Fruit fly (Drosophila melanogaster): ENCODE results near the gene Mco3.

Gene Mco3

dm6 chr3R:25880198-25880970, 16.9 kb upstream of the Mco3 start:
- peak; percentile 59; the same call in 1 of the 2 replicates for TF ChIP-seq CG32121 (GFP tag; IDR thresholded peaks at IDR 0.05)
- TF ChIP-seq fd96Ca (GFP tag; IDR thresholded peaks at IDR 0.05), result no peak
- peak; percentile 42 for TF ChIP-seq CG13204 (GFP tag; optimal IDR thresholded peaks at IDR 0.05)
- TF ChIP-seq rn (GFP tag; IDR thresholded peaks at IDR 0.05), result 0 out of 2 replicates have a peak, but pooled peaks have one; percentile 18
- no peak for TF ChIP-seq CG10348 (GFP tag; IDR thresholded peaks at IDR 0.05)
- peak; percentile 1 for TF ChIP-seq Pif1B (GFP tag; optimal IDR thresholded peaks at IDR 0.05)
- TF ChIP-seq Snoo (tag; optimal IDR thresholded peaks at IDR 0.05), result peak; percentile 48
- TF ChIP-seq gl (tag; optimal IDR thresholded peaks at IDR 0.05), result no peak
- TF ChIP-seq CG9948 (tag; optimal IDR thresholded peaks at IDR 0.05), result peak; percentile 67
- no peak for TF ChIP-seq EcR (GFP tag; optimal IDR thresholded peaks at IDR 0.05)
- TF ChIP-seq CG12605 (GFP tag; IDR thresholded peaks at IDR 0.05), result peak; percentile 11
- TF ChIP-seq CG8301 (tag; optimal IDR thresholded peaks at IDR 0.05), result no peak
- peak; percentile 11; the same call in 1 of the 2 replicates for TF ChIP-seq Ets98B (GFP tag; IDR thresholded peaks at IDR 0.05)
- peak; percentile 59 for TF ChIP-seq CG15710 (tag; optimal IDR thresholded peaks at IDR 0.05)
- TF ChIP-seq Pif1A (GFP tag; optimal IDR thresholded peaks at IDR 0.05), result peak; percentile 4
- no peak for TF ChIP-seq D1 (tag; optimal IDR thresholded peaks at IDR 0.05)
- TF ChIP-seq CG8159 (tag; optimal IDR thresholded peaks at IDR 0.05), result peak; percentile 63
- TF ChIP-seq CG34367 (tag; optimal IDR thresholded peaks at IDR 0.05), result peak; percentile 14
- TF ChIP-seq CG14655 (GFP tag; optimal IDR thresholded peaks at IDR 0.05), result peak; percentile 63
- peak; percentile 61 for TF ChIP-seq CG4496 (GFP tag; IDR thresholded peaks at IDR 0.05)
- peak; percentile 57 for TF ChIP-seq CG17806 (tag; optimal IDR thresholded peaks at IDR 0.05)

dm6 chr3R:25880971-25881809, 16.1 kb upstream of the Mco3 start, which contains the start of gene Tsp96F:
TSS of gene Tsp96F (minus strand) at chr3R:25881427.
- peak; percentile 18 for TF ChIP-seq D1 (tag; optimal IDR thresholded peaks at IDR 0.05)
- TF ChIP-seq EcR (GFP tag; optimal IDR thresholded peaks at IDR 0.05), result peak; percentile 14
- no peak for TF ChIP-seq CG15710 (tag; optimal IDR thresholded peaks at IDR 0.05)
- no peak for TF ChIP-seq Pif1A (GFP tag; optimal IDR thresholded peaks at IDR 0.05)
- TF ChIP-seq CG8301 (tag; optimal IDR thresholded peaks at IDR 0.05), result no peak
- TF ChIP-seq CG12605 (GFP tag; IDR thresholded peaks at IDR 0.05), result peak; percentile 42
- TF ChIP-seq gl (tag; optimal IDR thresholded peaks at IDR 0.05), result no peak
- 0 out of 3 replicates have a peak, but pooled peaks have one; percentile 40 for TF ChIP-seq CG4496 (GFP tag; IDR thresholded peaks at IDR 0.05)

- TF ChIP-seq Snoo (tag; optimal IDR thresholded peaks at IDR 0.05) (no peak), CG34367 (tag; optimal IDR thresholded peaks at IDR 0.05) (no peak), CG12605 (GFP tag; IDR thresholded peaks at IDR 0.05) (no peak), CG4496 (GFP tag; IDR thresholded peaks at IDR 0.05) (no peak), CG17806 (tag; optimal IDR thresholded peaks at IDR 0.05) (no peak), CG10348 (GFP tag; IDR thresholded peaks at IDR 0.05) (no peak), fd96Ca (GFP tag; IDR thresholded peaks at IDR 0.05) (no peak), Pif1A (GFP tag; optimal IDR thresholded peaks at IDR 0.05) (no peak), Ets98B (GFP tag; IDR thresholded peaks at IDR 0.05) (no peak), rn (GFP tag; IDR thresholded peaks at IDR 0.05) (no peak), CG9948 (tag; optimal IDR thresholded peaks at IDR 0.05) (no peak), CG32121 (GFP tag; IDR thresholded peaks at IDR 0.05) (no peak), CG8301 (tag; optimal IDR thresholded peaks at IDR 0.05) (no peak), D1 (tag; optimal IDR thresholded peaks at IDR 0.05) (no peak), CG14655 (GFP tag; optimal IDR thresholded peaks at IDR 0.05) (no peak), EcR (GFP tag; optimal IDR thresholded peaks at IDR 0.05) (no peak)
These were observed 15.4 kb upstream of the Mco3 start, which contains the start of gene SppL for dm6 chr3R:25881915-25882314. TSS of gene SppL (plus strand) at chr3R:25881984.

- TF ChIP-seq CG34367 (tag; optimal IDR thresholded peaks at IDR 0.05) (no peak), CG17806 (tag; optimal IDR thresholded peaks at IDR 0.05) (no peak), CG14655 (GFP tag; optimal IDR thresholded peaks at IDR 0.05) (peak; percentile 42), CG32121 (GFP tag; IDR thresholded peaks at IDR 0.05) (no peak), D1 (tag; optimal IDR thresholded peaks at IDR 0.05) (no peak), Pif1A (GFP tag; optimal IDR thresholded peaks at IDR 0.05) (no peak), CG4496 (GFP tag; IDR thresholded peaks at IDR 0.05) (no peak), Pif1B (GFP tag; optimal IDR thresholded peaks at IDR 0.05) (no peak), CG12605 (GFP tag; IDR thresholded peaks at IDR 0.05) (no peak), Snoo (tag; optimal IDR thresholded peaks at IDR 0.05) (no peak), CG8301 (tag; optimal IDR thresholded peaks at IDR 0.05) (peak; percentile 22), rn (GFP tag; IDR thresholded peaks at IDR 0.05) (no peak)
These were observed 14.5 kb upstream of the Mco3 start for dm6 chr3R:25882606-25883266.

- TF ChIP-seq EcR (GFP tag; optimal IDR thresholded peaks at IDR 0.05) (peak; percentile 84), CG14655 (GFP tag; optimal IDR thresholded peaks at IDR 0.05) (no peak)
These were observed 13.4 kb upstream of the Mco3 start for dm6 chr3R:25883877-25884276.

All from whole organism, pupa.